Worm (Caenorhabditis elegans) whole organism, young adult: ENCODE data around the gene T02C12.5.
A peak's percentile ranks its signal among the peaks of the same experiment; 100 is the strongest.
"Not testable (repeated sequence)": the region's sequence is repeated elsewhere in the genome, so short reads cannot be mapped to it uniquely, and the experiment has no call there.

ENCODE experiments used
- B0336.3 ChIP-seq: fragments of 200-800 bp; sonication (Bioruptor generic); IDR thresholded peaks from 2 replicates; pipeline ENCODE4 v1.3.6; 2022; ENCODE audit warnings: missing genetic modification characterization, missing compliant biosample characterization
- D2030.7 ChIP-seq: fragments of 200-800 bp; sonication (Bioruptor generic); IDR thresholded peaks from 2 replicates; pipeline ENCODE4 v1.3.6; 2022; ENCODE audit warnings: missing genetic modification reagents, missing genetic modification characterization, missing compliant biosample characterization
- F33H1.4 ChIP-seq: fragments of 200-800 bp; sonication (Bioruptor generic); IDR thresholded peaks from 2 replicates; pipeline ENCODE4 v1.3.6; 2022; ENCODE audit warnings: missing genetic modification reagents, missing genetic modification characterization, missing compliant biosample characterization
- F39B2.1 ChIP-seq: fragments of 200-800 bp; sonication (Bioruptor generic); IDR thresholded peaks from 2 replicates; pipeline ENCODE4 v1.3.6; 2022; ENCODE audit warnings: missing genetic modification reagents, missing genetic modification characterization, missing compliant biosample characterization
- F52B5.7 ChIP-seq: sonication (generic microtip); optimal IDR thresholded peaks from 2 replicates; lab custom pipeline; 2016; ENCODE audit warnings: mild to moderate bottlenecking, missing genetic modification characterization, missing compliant biosample characterization
- F55B11.4 ChIP-seq: sonication (generic microtip); optimal IDR thresholded peaks from 2 replicates; lab custom pipeline; 2016; ENCODE audit warnings: missing compliant biosample characterization, missing genetic modification characterization, borderline replicate concordance; ENCODE audit not compliant: insufficient read depth
- Y53F4B.3 ChIP-seq: fragments of 200-800 bp; sonication (Bioruptor generic); IDR thresholded peaks from 2 replicates; pipeline ENCODE4 v1.3.6; 2022; ENCODE audit warnings: missing genetic modification reagents, missing genetic modification characterization, missing compliant biosample characterization
- Y67H2A.10 ChIP-seq: fragments of 200-800 bp; sonication (Bioruptor generic); conservative IDR thresholded peaks from 2 replicates; pipeline ENCODE4 v1.3.6; 2022; ENCODE audit warnings: missing genetic modification reagents, missing genetic modification characterization, missing compliant biosample characterization
- akir-1 ChIP-seq: fragments of 200-800 bp; sonication (Bioruptor generic); optimal IDR thresholded peaks from 2 replicates; lab custom pipeline; 2018; ENCODE audit warnings: mild to moderate bottlenecking, missing genetic modification characterization, moderate library complexity, missing compliant biosample characterization
- aptf-2 ChIP-seq: fragments of 200-800 bp; sonication (Bioruptor generic); conservative IDR thresholded peaks from 2 replicates; pipeline ENCODE4 v1.3.6; 2022; ENCODE audit warnings: missing genetic modification reagents, missing genetic modification characterization, missing compliant biosample characterization
- athp-1 ChIP-seq: sonication (generic microtip); optimal IDR thresholded peaks from 2 replicates; lab custom pipeline; 2017; ENCODE audit warnings: mild to moderate bottlenecking, missing genetic modification characterization, missing compliant biosample characterization
- attf-5 ChIP-seq: fragments of 200-800 bp; sonication (Bioruptor generic); optimal IDR thresholded peaks from 2 replicates; lab custom pipeline; 2018; ENCODE audit warnings: mild to moderate bottlenecking, missing genetic modification characterization, missing compliant biosample characterization
- ccch-3 ChIP-seq: fragments of 200-800 bp; sonication (Bioruptor generic); optimal IDR thresholded peaks from 2 replicates; lab custom pipeline; 2018; ENCODE audit warnings: mild to moderate bottlenecking, missing genetic modification characterization, missing compliant biosample characterization
- cebp-1 ChIP-seq, 2 experiments: fragments of 200-800 bp in 1 of 2; sonication (Bioruptor generic) in 1 of 2; sonication (generic microtip) in 1 of 2; IDR thresholded peaks in 1 of 2; optimal IDR thresholded peaks in 1 of 2; 2 replicates each; pipeline versions ENCODE4 v1.3.6 to Lab custom; 2017 to 2022; ENCODE audit warnings: missing compliant biosample characterization in 2 of 2, missing genetic modification characterization in 2 of 2, mild to moderate bottlenecking in 1 of 2, missing genetic modification reagents in 1 of 2, moderate library complexity in 1 of 2
- cebp-2 ChIP-seq: fragments of 200-800 bp; sonication (Bioruptor generic); IDR thresholded peaks from 2 replicates; pipeline ENCODE4 v1.3.6; 2022; ENCODE audit warnings: missing genetic modification characterization, missing compliant biosample characterization
- ceh-100 ChIP-seq: fragments of 200-800 bp; sonication (Bioruptor generic); IDR thresholded peaks from 2 replicates; pipeline ENCODE4 v1.3.6; 2022; ENCODE audit warnings: missing genetic modification reagents, missing genetic modification characterization, missing compliant biosample characterization
- ceh-40 ChIP-seq: fragments of 200-800 bp; sonication (Bioruptor generic); IDR thresholded peaks from 2 replicates; pipeline ENCODE4 v1.3.6; 2022; ENCODE audit warnings: missing genetic modification characterization, missing compliant biosample characterization
- chd-7 ChIP-seq: sonication (generic microtip); optimal IDR thresholded peaks from 2 replicates; lab custom pipeline; 2016; ENCODE audit warnings: mild to moderate bottlenecking, missing genetic modification characterization, moderate library complexity, missing compliant biosample characterization
- dox-1 ChIP-seq: fragments of 200-800 bp; sonication (Bioruptor generic); IDR thresholded peaks from 2 replicates; pipeline ENCODE4 v1.3.6; 2022; ENCODE audit warnings: missing genetic modification reagents, missing genetic modification characterization, missing compliant biosample characterization
- egrh-3 ChIP-seq: fragments of 200-800 bp; sonication (Bioruptor generic); IDR thresholded peaks from 2 replicates; pipeline ENCODE4 v1.3.6; 2022; ENCODE audit warnings: missing genetic modification reagents, missing genetic modification characterization, missing compliant biosample characterization
- gei-17 ChIP-seq: fragments of 200-800 bp; sonication (Bioruptor generic); optimal IDR thresholded peaks from 2 replicates; lab custom pipeline; 2018; ENCODE audit warnings: mild to moderate bottlenecking, missing genetic modification characterization, missing compliant biosample characterization
- mxl-1 ChIP-seq: sonication (generic microtip); optimal IDR thresholded peaks from 2 replicates; lab custom pipeline; 2016; ENCODE audit warnings: missing genetic modification characterization, missing compliant biosample characterization
- nhr-90 ChIP-seq: sonication (generic microtip); optimal IDR thresholded peaks from 2 replicates; lab custom pipeline; 2016; ENCODE audit warnings: missing genotype, mild to moderate bottlenecking, missing genetic modification characterization, missing compliant biosample characterization
- pbrm-1 ChIP-seq: fragments of 200-800 bp; sonication (Bioruptor generic); IDR thresholded peaks from 2 replicates; pipeline ENCODE4 v1.3.6; 2022; ENCODE audit warnings: missing genetic modification reagents, missing genetic modification characterization, missing compliant biosample characterization
- pha-4 ChIP-seq: fragments of 150-350 bp; sonication (generic microtip); optimal IDR thresholded peaks from 2 replicates; lab custom pipeline; 2014; ENCODE audit warnings: missing biosample characterization, missing genetic modification reagents, missing genetic modification characterization
- rcor-1 ChIP-seq: fragments of 200-800 bp; sonication (Bioruptor generic); IDR thresholded peaks from 2 replicates; pipeline ENCODE4 v1.3.6; 2022; ENCODE audit warnings: missing genetic modification reagents, missing genetic modification characterization, missing compliant biosample characterization
- rec-8 ChIP-seq, 2 experiments: sonication (generic microtip); optimal IDR thresholded peaks; 2 replicates each; lab custom pipeline; 2016; ENCODE audit warnings: mild to moderate bottlenecking in 2 of 2, missing genetic modification characterization in 2 of 2, missing genetic modification reagents in 2 of 2, missing genotype in 2 of 2, missing biosample characterization in 1 of 2, missing compliant biosample characterization in 1 of 2, moderate library complexity in 1 of 2
- snpc-1.1 ChIP-seq: sonication (generic microtip); optimal IDR thresholded peaks from 2 replicates; lab custom pipeline; 2017; ENCODE audit warnings: missing genetic modification characterization, mild to moderate bottlenecking, missing compliant biosample characterization, antibody characterized with exemption, moderate library complexity, missing genotype, missing genetic modification reagents; ENCODE audit not compliant: insufficient read depth
- snpc-4 ChIP-seq, 5 experiments: fragments of 150-350 bp in 1 of 5; sonication (generic microtip) in 4 of 5; optimal IDR thresholded peaks; 2 replicates each; lab custom pipeline; 2014 to 2018; ENCODE audit warnings: missing genetic modification characterization in 5 of 5, missing biosample characterization in 3 of 5, antibody characterized with exemption in 2 of 5, mild to moderate bottlenecking in 2 of 5, missing compliant biosample characterization in 2 of 5, missing genotype in 2 of 5, moderate library complexity in 2 of 5, missing genetic modification reagents in 1 of 5
- somi-1 ChIP-seq: fragments of 200-800 bp; sonication (Bioruptor generic); optimal IDR thresholded peaks from 2 replicates; lab custom pipeline; 2018; ENCODE audit warnings: mild to moderate bottlenecking, missing genetic modification characterization, missing compliant biosample characterization
- tbx-9 ChIP-seq: sonication (generic microtip); optimal IDR thresholded peaks from 2 replicates; lab custom pipeline; 2016; ENCODE audit warnings: borderline replicate concordance, missing genetic modification characterization, inconsistent platforms, missing compliant biosample characterization
- tlf-1 ChIP-seq: fragments of 200-800 bp; sonication (Bioruptor generic); optimal IDR thresholded peaks from 2 replicates; lab custom pipeline; 2018; ENCODE audit warnings: mild to moderate bottlenecking, missing genetic modification characterization, missing compliant biosample characterization
- unc-130 ChIP-seq: sonication (generic microtip); optimal IDR thresholded peaks from 2 replicates; lab custom pipeline; 2016; ENCODE audit warnings: missing genetic modification reagents, missing genetic modification characterization, missing compliant biosample characterization
- unc-62 ChIP-seq: fragments of 150-350 bp; optimal IDR thresholded peaks from 2 replicates; lab custom pipeline; 2014; ENCODE audit warnings: missing biosample characterization, missing genetic modification reagents, missing genetic modification characterization
- xnd-1 ChIP-seq: sonication (generic microtip); optimal IDR thresholded peaks from 2 replicates; lab custom pipeline; 2016; ENCODE audit warnings: missing genotype, missing genetic modification reagents, missing genetic modification characterization, missing compliant biosample characterization
- zim-3 ChIP-seq: sonication (generic microtip); optimal IDR thresholded peaks from 2 replicates; lab custom pipeline; 2017; ENCODE audit warnings: mild to moderate bottlenecking, missing genetic modification characterization, moderate library complexity, missing compliant biosample characterization
- ztf-25 ChIP-seq: fragments of 200-800 bp; sonication (Bioruptor generic); IDR thresholded peaks from 2 replicates; pipeline ENCODE4 v1.3.6; 2022; ENCODE audit warnings: missing genetic modification reagents, missing genetic modification characterization, missing compliant biosample characterization

T02C12.5 gene

DNA sequence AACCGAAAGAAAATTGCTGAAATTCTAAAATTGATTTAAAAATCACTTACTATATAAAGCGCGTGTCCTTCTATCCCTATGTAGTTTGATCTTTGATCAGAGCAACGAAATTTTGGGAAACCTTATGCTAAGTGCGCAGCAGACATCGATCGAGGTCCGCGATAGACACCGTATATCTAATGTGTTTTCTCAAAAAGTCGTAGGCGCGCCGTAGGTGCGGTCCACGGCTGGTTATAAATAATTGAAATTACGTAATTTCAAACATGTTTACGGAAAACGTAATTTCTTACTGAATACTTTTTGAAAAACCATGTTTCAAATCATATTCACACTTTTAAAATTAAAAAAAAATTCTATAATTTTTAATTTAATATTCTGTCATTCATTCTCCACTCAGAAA lies 26.5 kb downstream of the T02C12.5 start:
- TF ChIP-seq snpc-1.1 (tag; lab: Kevin White, UChicago) (peak; percentile 9), snpc-4 (tag; optimal IDR thresholded peaks at IDR 0.05; lab: Kevin White, UChicago) (peak in 3 of 4 experiments; percentile 16 to 78 (median 66))
- TF ChIP-seq snpc-4 (GFP tag; optimal IDR thresholded peaks at IDR 0.05; lab: Kevin White, UChicago) = not testable (repeated sequence)

ce11 chrIII:3994457-3994856 lies 33.5 kb downstream of the T02C12.5 start:
- TF ChIP-seq F52B5.7 (no peak), egrh-3 (GFP tag; lab: Robert Waterston, UW) (no peak), dox-1 (GFP tag; lab: Robert Waterston, UW) (no peak), unc-130 (no peak), pha-4 (tag; lab: Kevin White, UChicago) (no peak), athp-1 (tag; lab: Kevin White, UChicago) (no peak), ztf-25 (GFP tag; lab: Robert Waterston, UW) (no peak), akir-1 (GFP tag; lab: Kevin White, UChicago) (no peak), aptf-2 (GFP tag; lab: Robert Waterston, UW) (no peak), tlf-1 (GFP tag; lab: Kevin White, UChicago) (no peak), ccch-3 (GFP tag; lab: Kevin White, UChicago) (no peak), F55B11.4 (tag; lab: Kevin White, UChicago) (no peak), somi-1 (GFP tag; lab: Kevin White, UChicago) (no peak), chd-7 (tag; lab: Kevin White, UChicago) (no peak), F39B2.1 (GFP tag; lab: Robert Waterston, UW) (no peak), Y67H2A.10 (GFP tag; lab: Robert Waterston, UW) (no peak), nhr-90 (no peak), unc-62 (GFP tag; lab: Kevin White, UChicago) (no peak)

DNA sequence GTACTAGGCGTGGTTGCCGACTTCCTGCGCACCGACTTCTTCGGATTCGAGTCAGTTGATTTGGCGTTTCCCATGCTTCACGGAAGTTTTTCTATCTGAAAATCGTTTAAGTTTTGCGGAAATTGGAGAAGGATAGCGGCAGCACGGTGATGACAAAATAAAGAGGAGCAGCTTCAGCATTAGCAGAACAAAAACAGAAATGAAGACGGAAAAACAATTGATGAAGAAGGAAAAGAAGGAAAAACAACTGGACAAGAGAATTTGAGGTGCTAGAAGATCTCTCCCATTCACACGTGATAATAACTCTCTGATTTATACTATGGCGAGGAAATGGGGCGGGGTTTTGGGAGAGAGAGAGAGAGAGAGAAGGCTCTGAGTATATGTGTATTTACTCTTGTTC lies 35.9 kb downstream of the T02C12.5 start, which contains the start of gene glb-11:
TSS of gene glb-11 (minus strand) at position 101 of the 400 bp plus-strand sequence.
- no peak for TF ChIP-seq unc-130
- TF ChIP-seq tbx-9 (tag; lab: Kevin White, UChicago) = no peak
- no peak for TF ChIP-seq xnd-1 (tag; lab: Kevin White, UChicago)
- no peak for TF ChIP-seq Y53F4B.3 (GFP tag; lab: Robert Waterston, UW)

ce11 chrIII:3991362-3991761 lies 36.6 kb downstream of the T02C12.5 start:
- no peak for TF ChIP-seq cebp-1 (GFP tag; IDR thresholded peaks at IDR 0.05; lab: Robert Waterston, UW)
- no peak for TF ChIP-seq cebp-1 (tag; optimal IDR thresholded peaks at IDR 0.05; lab: Kevin White, UChicago)
- TF ChIP-seq F33H1.4 (GFP tag; lab: Robert Waterston, UW) = no peak
- no peak for TF ChIP-seq egrh-3 (GFP tag; lab: Robert Waterston, UW)
- no peak for TF ChIP-seq dox-1 (GFP tag; lab: Robert Waterston, UW)
- no peak for TF ChIP-seq pbrm-1 (GFP tag; lab: Robert Waterston, UW)
- TF ChIP-seq snpc-1.1 (tag; lab: Kevin White, UChicago) = no peak
- no peak for TF ChIP-seq attf-5 (GFP tag; lab: Kevin White, UChicago)
- TF ChIP-seq B0336.3 = no peak
- no peak for TF ChIP-seq cebp-2 (GFP tag; lab: Robert Waterston, UW)
- no peak for TF ChIP-seq akir-1 (GFP tag; lab: Kevin White, UChicago)
- TF ChIP-seq rcor-1 (GFP tag; lab: Robert Waterston, UW) = no peak
- TF ChIP-seq rec-8 (tag; optimal IDR thresholded peaks at IDR 0.05; lab: Kevin White, UChicago) = no peak
- TF ChIP-seq ceh-100 (GFP tag; lab: Robert Waterston, UW) = no peak
- no peak for TF ChIP-seq ceh-40 (GFP tag; lab: Robert Waterston, UW)
- TF ChIP-seq zim-3 (tag; lab: Kevin White, UChicago) = no peak
- no peak for TF ChIP-seq gei-17 (GFP tag; lab: Kevin White, UChicago)
- no peak for TF ChIP-seq mxl-1
- TF ChIP-seq D2030.7 (GFP tag; lab: Robert Waterston, UW) = no peak
